Worm (Caenorhabditis elegans) whole organism, young adult: ENCODE data around the gene tftc-3.

Source experiments
- B0035.1 ChIP-seq: sonication (generic microtip); optimal IDR thresholded peaks from 2 replicates; lab custom pipeline; 2016; ENCODE audit warnings: missing genetic modification characterization, mild to moderate bottlenecking, missing compliant biosample characterization, missing genotype, missing genetic modification reagents
- C17E4.6 ChIP-seq: fragments of 200-800 bp; sonication (Bioruptor generic); IDR thresholded peaks from 2 replicates; pipeline ENCODE4 v1.3.6; 2022; ENCODE audit warnings: missing genetic modification reagents, missing genetic modification characterization, missing compliant biosample characterization
- D2030.7 ChIP-seq: fragments of 200-800 bp; sonication (Bioruptor generic); IDR thresholded peaks from 2 replicates; pipeline ENCODE4 v1.3.6; 2022; ENCODE audit warnings: missing genetic modification reagents, missing genetic modification characterization, missing compliant biosample characterization
- K11D2.4 ChIP-seq: fragments of 200-800 bp; sonication (Bioruptor generic); IDR thresholded peaks from 2 replicates; pipeline ENCODE4 v1.3.6; 2022; ENCODE audit warnings: missing genetic modification reagents, missing genetic modification characterization, missing compliant biosample characterization
- akir-1 ChIP-seq: fragments of 200-800 bp; sonication (Bioruptor generic); optimal IDR thresholded peaks from 2 replicates; lab custom pipeline; 2018; ENCODE audit warnings: mild to moderate bottlenecking, missing genetic modification characterization, moderate library complexity, missing compliant biosample characterization
- bed-2 ChIP-seq: fragments of 200-800 bp; sonication (Bioruptor generic); IDR thresholded peaks from 2 replicates; pipeline ENCODE4 v1.3.6; 2022; ENCODE audit warnings: missing genetic modification reagents, missing genetic modification characterization, missing compliant biosample characterization
- ccch-3 ChIP-seq: fragments of 200-800 bp; sonication (Bioruptor generic); optimal IDR thresholded peaks from 2 replicates; lab custom pipeline; 2018; ENCODE audit warnings: mild to moderate bottlenecking, missing genetic modification characterization, missing compliant biosample characterization
- cebp-1 ChIP-seq, 2 experiments: fragments of 200-800 bp in 1 of 2; sonication (Bioruptor generic) in 1 of 2; sonication (generic microtip) in 1 of 2; IDR thresholded peaks in 1 of 2; optimal IDR thresholded peaks in 1 of 2; 2 replicates each; pipeline versions ENCODE4 v1.3.6 to Lab custom; 2017 to 2022; ENCODE audit warnings: missing compliant biosample characterization in 2 of 2, missing genetic modification characterization in 2 of 2, mild to moderate bottlenecking in 1 of 2, missing genetic modification reagents in 1 of 2, moderate library complexity in 1 of 2
- ceh-40 ChIP-seq: fragments of 200-800 bp; sonication (Bioruptor generic); IDR thresholded peaks from 2 replicates; pipeline ENCODE4 v1.3.6; 2022; ENCODE audit warnings: missing genetic modification characterization, missing compliant biosample characterization
- ceh-91 ChIP-seq: fragments of 200-800 bp; sonication (Bioruptor generic); IDR thresholded peaks from 2 replicates; pipeline ENCODE4 v1.3.6; 2022; ENCODE audit warnings: missing genetic modification reagents, missing genetic modification characterization, missing compliant biosample characterization
- chd-7 ChIP-seq: sonication (generic microtip); optimal IDR thresholded peaks from 2 replicates; lab custom pipeline; 2016; ENCODE audit warnings: mild to moderate bottlenecking, missing genetic modification characterization, moderate library complexity, missing compliant biosample characterization
- dpl-1 ChIP-seq: fragments of 150-350 bp; optimal IDR thresholded peaks from 2 replicates; lab custom pipeline; 2014; ENCODE audit warnings: missing biosample characterization, missing genetic modification reagents, missing genetic modification characterization
- egl-18 ChIP-seq: fragments of 200-800 bp; sonication (Bioruptor generic); IDR thresholded peaks from 2 replicates; pipeline ENCODE4 v1.3.6; 2022; ENCODE audit warnings: missing genetic modification reagents, missing genetic modification characterization, missing compliant biosample characterization
- egl-44 ChIP-seq: fragments of 200-800 bp; sonication (Bioruptor generic); IDR thresholded peaks from 2 replicates; pipeline ENCODE4 v1.3.6; 2022; ENCODE audit warnings: missing genetic modification reagents, missing genetic modification characterization, missing compliant biosample characterization
- fkh-3 ChIP-seq: sonication (generic microtip); optimal IDR thresholded peaks from 2 replicates; lab custom pipeline; 2016; ENCODE audit warnings: mild to moderate bottlenecking, missing genetic modification characterization, missing compliant biosample characterization
- gei-17 ChIP-seq: fragments of 200-800 bp; sonication (Bioruptor generic); optimal IDR thresholded peaks from 2 replicates; lab custom pipeline; 2018; ENCODE audit warnings: mild to moderate bottlenecking, missing genetic modification characterization, missing compliant biosample characterization
- hlh-26 ChIP-seq: fragments of 200-800 bp; sonication (Bioruptor generic); conservative IDR thresholded peaks from 2 replicates; pipeline ENCODE4 v1.3.6; 2022; ENCODE audit warnings: missing genetic modification reagents, missing genetic modification characterization, missing compliant biosample characterization
- hmg-20 ChIP-seq: fragments of 200-800 bp; sonication (Bioruptor generic); IDR thresholded peaks from 2 replicates; pipeline ENCODE4 v1.3.6; 2022; ENCODE audit warnings: missing genetic modification reagents, missing genetic modification characterization, missing compliant biosample characterization
- lag-1 ChIP-seq: fragments of 200-800 bp; sonication (Bioruptor generic); IDR thresholded peaks from 2 replicates; pipeline ENCODE4 v1.3.6; 2022; ENCODE audit warnings: missing genetic modification reagents, missing genetic modification characterization, missing compliant biosample characterization
- lin-35 ChIP-seq, 3 experiments: fragments of 150-350 bp in 2 of 3; sonication (generic microtip) in 1 of 3; optimal IDR thresholded peaks; 2 replicates each; lab custom pipeline; 2014 to 2018; ENCODE audit warnings: missing biosample characterization in 3 of 3, missing genetic modification characterization in 3 of 3, missing genetic modification reagents in 3 of 3
- lin-40 ChIP-seq: sonication (generic microtip); optimal IDR thresholded peaks from 2 replicates; lab custom pipeline; 2016; ENCODE audit warnings: missing genetic modification characterization, mild to moderate bottlenecking, missing compliant biosample characterization, missing genotype, missing genetic modification reagents
- mcd-1 ChIP-seq: fragments of 200-800 bp; sonication (Bioruptor generic); IDR thresholded peaks from 2 replicates; pipeline ENCODE4 v1.3.6; 2022; ENCODE audit warnings: missing genetic modification reagents, missing genetic modification characterization, missing compliant biosample characterization
- nfya-1 ChIP-seq: sonication (generic microtip); optimal IDR thresholded peaks from 2 replicates; lab custom pipeline; 2017; ENCODE audit warnings: antibody characterized with exemption, missing compliant biosample characterization, missing genetic modification characterization, borderline replicate concordance; ENCODE audit not compliant: insufficient read depth
- nhr-80 ChIP-seq: sonication (generic microtip); optimal IDR thresholded peaks from 2 replicates; lab custom pipeline; 2016; ENCODE audit warnings: missing genetic modification characterization, missing compliant biosample characterization
- nhr-90 ChIP-seq: sonication (generic microtip); optimal IDR thresholded peaks from 2 replicates; lab custom pipeline; 2016; ENCODE audit warnings: missing genotype, mild to moderate bottlenecking, missing genetic modification characterization, missing compliant biosample characterization
- rcor-1 ChIP-seq: fragments of 200-800 bp; sonication (Bioruptor generic); IDR thresholded peaks from 2 replicates; pipeline ENCODE4 v1.3.6; 2022; ENCODE audit warnings: missing genetic modification reagents, missing genetic modification characterization, missing compliant biosample characterization
- somi-1 ChIP-seq: fragments of 200-800 bp; sonication (Bioruptor generic); optimal IDR thresholded peaks from 2 replicates; lab custom pipeline; 2018; ENCODE audit warnings: mild to moderate bottlenecking, missing genetic modification characterization, missing compliant biosample characterization
- tbx-9 ChIP-seq: sonication (generic microtip); optimal IDR thresholded peaks from 2 replicates; lab custom pipeline; 2016; ENCODE audit warnings: borderline replicate concordance, missing genetic modification characterization, inconsistent platforms, missing compliant biosample characterization
- unc-62 ChIP-seq: fragments of 150-350 bp; optimal IDR thresholded peaks from 2 replicates; lab custom pipeline; 2014; ENCODE audit warnings: missing biosample characterization, missing genetic modification reagents, missing genetic modification characterization
- zim-3 ChIP-seq: sonication (generic microtip); optimal IDR thresholded peaks from 2 replicates; lab custom pipeline; 2017; ENCODE audit warnings: mild to moderate bottlenecking, missing genetic modification characterization, moderate library complexity, missing compliant biosample characterization
- ztf-22 ChIP-seq: fragments of 200-800 bp; sonication (Bioruptor generic); optimal IDR thresholded peaks from 2 replicates; lab custom pipeline; 2018; ENCODE audit warnings: mild to moderate bottlenecking, missing genetic modification characterization, moderate library complexity, missing compliant biosample characterization
- ztf-26 ChIP-seq: sonication (generic microtip); optimal IDR thresholded peaks from 2 replicates; lab custom pipeline; 2017; ENCODE audit warnings: missing genetic modification characterization, missing compliant biosample characterization

Gene tftc-3

DNA sequence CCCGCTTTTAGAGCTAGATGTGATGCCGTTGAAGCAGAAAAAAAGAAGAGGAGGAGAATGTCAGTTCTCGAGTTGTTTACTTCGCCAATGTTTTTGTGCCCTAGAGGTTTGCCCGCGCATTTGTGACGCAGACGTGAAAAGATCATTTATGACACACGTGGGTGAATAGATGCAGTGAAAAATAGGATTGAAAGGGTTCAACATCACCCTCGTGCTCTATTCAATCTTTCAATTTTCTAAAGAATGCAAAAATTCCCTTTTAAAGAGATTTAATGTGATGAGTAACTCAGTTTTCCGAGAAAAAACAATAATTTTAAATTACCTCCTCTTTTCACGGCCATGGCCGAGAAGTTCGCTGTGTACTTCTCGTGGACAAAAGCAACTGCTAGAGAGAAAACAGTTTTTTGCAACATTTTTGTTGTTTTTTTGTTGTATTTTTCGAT lies 36.3 kb upstream of the tftc-3 start (continued):
- TF ChIP-seq K11D2.4 (GFP tag; lab: Robert Waterston, UW) (0 out of 2 replicates have a peak, but pooled peaks have one; percentile 52), ztf-22 (GFP tag; lab: Kevin White, UChicago) (no peak), ceh-91 (peak; percentile 46), D2030.7 (GFP tag; lab: Robert Waterston, UW) (peak; percentile 37; the same call in 1 of the 2 replicates), rcor-1 (no peak), ccch-3 (no peak), nhr-90 (no peak), tbx-9 (tag; lab: Kevin White, UChicago) (no peak), dpl-1 (GFP tag; lab: Kevin White, UChicago) (peak; percentile 19)

DNA sequence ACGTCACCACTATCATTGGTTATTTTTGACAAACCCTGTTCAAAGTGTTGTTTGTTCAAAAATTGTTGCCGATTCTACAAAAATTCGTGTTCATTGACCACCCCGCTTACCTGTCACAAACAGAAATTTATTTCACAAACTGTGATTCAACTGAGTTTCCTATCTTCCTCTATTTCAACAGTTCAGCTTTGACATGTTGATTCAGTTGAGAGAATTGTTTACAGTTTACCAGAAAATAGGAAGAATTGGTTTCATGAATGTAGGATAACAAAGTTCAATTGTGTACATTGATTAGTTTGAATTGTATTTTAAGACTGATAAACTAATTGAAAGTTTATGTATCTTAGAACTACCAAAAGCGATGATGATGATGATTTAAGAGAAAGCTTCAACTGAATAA lies 35.5 kb upstream of the tftc-3 start:
- no peak for TF ChIP-seq cebp-1 (GFP tag; IDR thresholded peaks at IDR 0.05; lab: Robert Waterston, UW)
- TF ChIP-seq cebp-1 (tag; optimal IDR thresholded peaks at IDR 0.05; lab: Kevin White, UChicago), result peak; percentile 34
- TF ChIP-seq bed-2, result no peak
- TF ChIP-seq unc-62 (GFP tag; lab: Kevin White, UChicago), result peak; percentile 91
- TF ChIP-seq zim-3, result no peak

DNA sequence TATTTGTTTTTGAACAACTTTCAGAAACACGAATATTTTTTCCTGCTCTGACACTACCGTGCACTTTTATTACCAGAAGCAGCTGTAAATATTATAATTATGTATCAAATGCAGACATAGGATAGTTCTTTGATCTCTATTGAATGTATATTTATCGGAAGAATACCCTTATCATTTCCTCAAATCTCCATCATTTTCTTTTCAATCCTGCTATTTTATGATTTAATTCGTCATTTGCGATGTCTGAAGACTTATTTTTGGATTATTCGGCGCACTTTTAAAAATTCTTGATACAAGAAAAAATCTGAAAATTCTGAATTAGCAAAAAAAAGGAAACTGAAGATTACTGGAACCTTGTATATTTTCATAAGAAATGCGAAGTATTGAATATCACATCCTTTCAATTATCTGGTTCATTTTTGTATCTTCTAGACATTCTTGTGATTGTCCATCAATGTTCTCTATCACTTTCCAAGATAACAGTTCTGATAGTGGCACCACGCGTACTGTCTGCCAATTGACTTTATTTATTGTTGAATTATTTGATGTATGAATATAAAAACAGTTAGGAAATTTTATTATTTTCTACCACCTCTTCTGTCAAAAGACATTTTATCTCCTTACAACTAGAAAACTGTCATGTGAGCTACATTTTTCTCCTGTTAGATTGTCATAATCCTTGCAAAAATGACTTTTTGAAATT lies 34.0 kb upstream of the tftc-3 start:
- TF ChIP-seq mcd-1 (no peak), somi-1 (GFP tag; lab: Kevin White, UChicago) (no peak), egl-18 (GFP tag; lab: Robert Waterston, UW) (no peak), nhr-90 (no peak), nhr-80 (tag; lab: Kevin White, UChicago) (peak; percentile 61)

DNA sequence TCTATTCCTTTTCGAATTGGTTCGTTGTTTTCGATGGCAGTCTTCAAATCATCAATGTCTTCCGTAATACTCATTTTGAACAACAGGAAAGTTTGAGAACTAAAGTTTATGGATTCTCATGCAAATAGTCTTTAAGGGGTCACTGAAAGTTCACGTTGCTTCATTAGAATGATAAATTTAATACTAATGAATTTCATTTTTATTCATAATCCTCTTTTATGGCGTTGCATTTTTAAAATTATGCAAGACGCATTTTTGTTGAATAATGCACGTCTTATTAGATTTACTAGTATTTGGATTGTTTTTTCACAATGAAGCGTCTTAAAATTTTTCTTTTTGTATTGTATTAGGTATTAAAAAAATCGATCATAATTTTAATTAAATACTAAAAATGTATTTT lies 33.0 kb upstream of the tftc-3 start, which contains the start of gene C12D8.9:
C12D8.9 (minus strand) TSS at position 101 of the 400 bp plus-strand sequence.
- no peak for TF ChIP-seq lin-35 (GFP tag; optimal IDR thresholded peaks at IDR 0.05; lab: Kevin White, UChicago)
- no peak for TF ChIP-seq ceh-40 (GFP tag; lab: Robert Waterston, UW)
- TF ChIP-seq lag-1 (GFP tag; lab: Robert Waterston, UW), result no peak
- TF ChIP-seq C17E4.6 (GFP tag; lab: Robert Waterston, UW), result no peak
- TF ChIP-seq akir-1, result no peak
- TF ChIP-seq fkh-3 (tag; lab: Kevin White, UChicago), result no peak
- TF ChIP-seq hlh-26 (GFP tag; lab: Robert Waterston, UW), result no peak
- TF ChIP-seq nfya-1 (tag; lab: Kevin White, UChicago), result no peak
- no peak for TF ChIP-seq egl-44
- no peak for TF ChIP-seq lin-40
- TF ChIP-seq chd-7 (tag; lab: Kevin White, UChicago), result no peak
- TF ChIP-seq tbx-9 (tag; lab: Kevin White, UChicago), result no peak
- no peak for TF ChIP-seq unc-62 (GFP tag; lab: Kevin White, UChicago)
- TF ChIP-seq dpl-1 (GFP tag; lab: Kevin White, UChicago), result no peak
- no peak for TF ChIP-seq ztf-26
- TF ChIP-seq B0035.1, result no peak
- no peak for TF ChIP-seq egl-18 (GFP tag; lab: Robert Waterston, UW)
- no peak for TF ChIP-seq hmg-20 (GFP tag; lab: Robert Waterston, UW)
- TF ChIP-seq gei-17, result no peak
